Fruit fly (Drosophila melanogaster) Kc167 (cell line): ENCODE results near the gene TTLL1B.

Experiments
- Myc ChIP-seq: fragments of >200 bp; optimal IDR thresholded peaks from 2 replicates; lab custom pipeline; 2017; ENCODE audit warnings: missing external identifiers
- Sin3A ChIP-seq: fragments of >200 bp; optimal IDR thresholded peaks from 2 replicates; lab custom pipeline; 2018; ENCODE audit warnings: missing external identifiers
- h ChIP-seq: fragments of >200 bp; optimal IDR thresholded peaks from 3 replicates; lab custom pipeline; 2018; ENCODE audit warnings: missing external identifiers
- insv ChIP-seq: fragments of >200 bp; optimal IDR thresholded peaks from 3 replicates; lab custom pipeline; 2018; ENCODE audit warnings: missing external identifiers
- psq ChIP-seq: fragments of >200 bp; optimal IDR thresholded peaks from 2 replicates; lab custom pipeline; 2017; ENCODE audit warnings: missing external identifiers
- ttk ChIP-seq: sonication (Bioruptor generic); optimal IDR thresholded peaks from 2 replicates; lab custom pipeline; 2017; ENCODE audit warnings: missing external identifiers

Gene TTLL1B

dm6 chr3L:4698496-4698895, 50.4 kb downstream of the TTLL1B start:
- TF ChIP-seq ttk (lab: Kevin White, UChicago) = no peak
- TF ChIP-seq Sin3A (lab: Kevin White, UChicago) = no peak
- TF ChIP-seq h (lab: Kevin White, UChicago) = no peak
- TF ChIP-seq insv = no peak
- TF ChIP-seq Myc (lab: Kevin White, UChicago) = no peak
- no peak for TF ChIP-seq psq (lab: Kevin White, UChicago)
